Fruit fly (Drosophila melanogaster) whole organism, embryonic: ENCODE data around the gene Polr3A.
A peak's percentile ranks its signal among the peaks of the same experiment; 100 is the strongest.

Experiments
- Atf6 ChIP-seq: fragments of 200-800 bp; sonication (Bioruptor generic); IDR thresholded peaks from 2 replicates; pipeline ENCODE4 v1.3.6; 2022; ENCODE audit warnings: missing biosample characterization, missing genetic modification characterization
- Bteb2 ChIP-seq: fragments of 200-800 bp; sonication (Bioruptor generic); optimal IDR thresholded peaks from 2 replicates; lab custom pipeline; 2016; ENCODE audit warnings: missing biosample characterization, missing genetic modification characterization
- CG10462 ChIP-seq: fragments of 200-800 bp; sonication (Bioruptor generic); optimal IDR thresholded peaks from 2 replicates; lab custom pipeline; 2016; ENCODE audit warnings: missing biosample characterization, missing genetic modification characterization
- CG10543 ChIP-seq: fragments of 200-800 bp; sonication (Bioruptor generic); optimal IDR thresholded peaks from 3 replicates; lab custom pipeline; 2017; ENCODE audit warnings: missing biosample characterization, mild to moderate bottlenecking, missing genetic modification characterization, moderate library complexity
- CG12219 ChIP-seq: fragments of 200-800 bp; sonication (Bioruptor generic); optimal IDR thresholded peaks from 3 replicates; lab custom pipeline; 2018; ENCODE audit warnings: missing biosample characterization, mild to moderate bottlenecking, missing genetic modification characterization
- CG14710 ChIP-seq: fragments of 200-800 bp; sonication (Bioruptor generic); optimal IDR thresholded peaks from 3 replicates; lab custom pipeline; 2019; ENCODE audit warnings: missing biosample characterization, mild to moderate bottlenecking, missing genetic modification characterization, moderate library complexity
- CG15514 ChIP-seq: fragments of 200-800 bp; sonication (Bioruptor generic); optimal IDR thresholded peaks from 3 replicates; lab custom pipeline; 2017; ENCODE audit warnings: missing biosample characterization, missing genetic modification characterization, mild to moderate bottlenecking, moderate library complexity, missing genetic modification reagents
- CG17912 ChIP-seq: fragments of 200-800 bp; sonication (Bioruptor generic); optimal IDR thresholded peaks from 2 replicates; lab custom pipeline; 2018; ENCODE audit warnings: missing biosample characterization, mild to moderate bottlenecking, missing genetic modification characterization
- CG18262 ChIP-seq: fragments of 200-800 bp; optimal IDR thresholded peaks from 3 replicates; lab custom pipeline; 2019; ENCODE audit warnings: missing biosample characterization, mild to moderate bottlenecking, missing genetic modification characterization, moderate library complexity
- CG2202 ChIP-seq: fragments of 200-800 bp; sonication (Bioruptor generic); optimal IDR thresholded peaks from 2 replicates; lab custom pipeline; 2018; ENCODE audit warnings: missing biosample characterization, mild to moderate bottlenecking, missing genetic modification characterization
- CG31365 ChIP-seq: fragments of 200-800 bp; sonication (Bioruptor generic); optimal IDR thresholded peaks from 2 replicates; lab custom pipeline; 2018; ENCODE audit warnings: missing biosample characterization, mild to moderate bottlenecking, missing genetic modification characterization
- CG31388 ChIP-seq: fragments of 200-800 bp; sonication (Bioruptor generic); optimal IDR thresholded peaks from 2 replicates; lab custom pipeline; 2016; ENCODE audit warnings: missing biosample characterization, missing genetic modification characterization
- CG33213 ChIP-seq: fragments of 200-800 bp; sonication (Bioruptor generic); optimal IDR thresholded peaks from 3 replicates; lab custom pipeline; 2016; ENCODE audit warnings: missing biosample characterization, missing genetic modification characterization
- CG33557 ChIP-seq: fragments of 200-800 bp; sonication (Bioruptor generic); optimal IDR thresholded peaks from 2 replicates; lab custom pipeline; 2019; ENCODE audit warnings: missing biosample characterization, mild to moderate bottlenecking, missing genetic modification characterization, moderate library complexity
- CG4282 ChIP-seq: fragments of 200-800 bp; sonication (Bioruptor generic); optimal IDR thresholded peaks from 2 replicates; lab custom pipeline; 2016; ENCODE audit warnings: missing biosample characterization, missing genetic modification characterization
- CG4404 ChIP-seq: fragments of 200-800 bp; sonication (Bioruptor generic); IDR thresholded peaks from 2 replicates; pipeline ENCODE4 v1.3.6; 2022; ENCODE audit warnings: missing biosample characterization, missing genetic modification characterization
- CG4617 ChIP-seq: fragments of 200-800 bp; sonication (Bioruptor generic); optimal IDR thresholded peaks from 3 replicates; lab custom pipeline; 2016; ENCODE audit warnings: missing biosample characterization, missing genetic modification characterization, borderline replicate concordance
- CG5245 ChIP-seq: fragments of 200-800 bp; sonication (Bioruptor generic); optimal IDR thresholded peaks from 3 replicates; lab custom pipeline; 2016; ENCODE audit warnings: missing biosample characterization, missing genetic modification characterization
- CG5953 ChIP-seq: fragments of 200-800 bp; sonication (Bioruptor generic); IDR thresholded peaks from 2 replicates; pipeline ENCODE4 v1.3.6; 2022; ENCODE audit warnings: missing biosample characterization, missing genetic modification characterization
- CG7928 ChIP-seq: fragments of 200-800 bp; sonication (Bioruptor generic); optimal IDR thresholded peaks from 2 replicates; lab custom pipeline; 2017; ENCODE audit warnings: missing biosample characterization, mild to moderate bottlenecking, missing genetic modification characterization
- CG8089 ChIP-seq: fragments of 200-800 bp; sonication (Bioruptor generic); optimal IDR thresholded peaks from 3 replicates; lab custom pipeline; 2016; ENCODE audit warnings: missing biosample characterization, missing genetic modification characterization
- CG9876 ChIP-seq: fragments of 200-800 bp; sonication (Bioruptor generic); optimal IDR thresholded peaks from 2 replicates; lab custom pipeline; 2016; ENCODE audit warnings: missing biosample characterization, missing genetic modification characterization
- Dp ChIP-seq: fragments of 200-800 bp; sonication (Bioruptor generic); optimal IDR thresholded peaks from 2 replicates; lab custom pipeline; 2018; ENCODE audit warnings: missing biosample characterization, mild to moderate bottlenecking, missing genetic modification characterization, moderate library complexity
- Drgx ChIP-seq: fragments of 200-800 bp; sonication (Bioruptor generic); IDR thresholded peaks from 2 replicates; pipeline ENCODE4 v1.3.6; 2022; ENCODE audit warnings: missing biosample characterization, missing genetic modification characterization
- GATAe ChIP-seq: fragments of 200-800 bp; sonication (Bioruptor generic); conservative IDR thresholded peaks from 2 replicates; pipeline ENCODE4 v1.3.6; 2022; ENCODE audit warnings: missing biosample characterization, missing genetic modification characterization
- HHEX ChIP-seq: fragments of 200-800 bp; sonication (Bioruptor generic); optimal IDR thresholded peaks from 3 replicates; lab custom pipeline; 2017; ENCODE audit warnings: missing biosample characterization, mild to moderate bottlenecking, missing genetic modification characterization, missing genetic modification reagents
- Hey ChIP-seq: fragments of 200-800 bp; sonication (Bioruptor generic); optimal IDR thresholded peaks from 3 replicates; lab custom pipeline; 2018; ENCODE audit warnings: missing biosample characterization, mild to moderate bottlenecking, missing genetic modification characterization
- HmgD ChIP-seq: fragments of 200-800 bp; sonication (Bioruptor generic); optimal IDR thresholded peaks from 3 replicates; lab custom pipeline; 2016; ENCODE audit warnings: missing biosample characterization, missing genetic modification characterization
- HmgZ ChIP-seq: fragments of 200-800 bp; sonication (Bioruptor generic); optimal IDR thresholded peaks from 2 replicates; lab custom pipeline; 2018; ENCODE audit warnings: missing biosample characterization, mild to moderate bottlenecking, missing genetic modification characterization
- Hmx ChIP-seq: fragments of 200-800 bp; sonication (Bioruptor generic); optimal IDR thresholded peaks from 2 replicates; lab custom pipeline; 2016; ENCODE audit warnings: missing biosample characterization, missing genetic modification characterization
- Kr ChIP-seq: fragments of 200-800 bp; sonication (Bioruptor generic); optimal IDR thresholded peaks from 2 replicates; lab custom pipeline; 2017; ENCODE audit warnings: missing biosample characterization, mild to moderate bottlenecking, missing genetic modification characterization
- MBD-R2 ChIP-seq: fragments of 200-800 bp; sonication (Bioruptor generic); IDR thresholded peaks from 2 replicates; pipeline ENCODE4 v1.3.6; 2022; ENCODE audit warnings: missing biosample characterization, missing genetic modification characterization
- Stat92E ChIP-seq, 3 experiments: fragments of >200 bp in 2 of 3; fragments of 200-800 bp in 1 of 3; sonication (Bioruptor generic) in 1 of 3; optimal IDR thresholded peaks; 2 replicates each; lab custom pipeline; 2017 to 2019; ENCODE audit warnings: missing biosample characterization in 3 of 3, missing genetic modification characterization in 3 of 3, mild to moderate bottlenecking in 1 of 3, moderate library complexity in 1 of 3
- amos ChIP-seq: fragments of 200-800 bp; sonication (Bioruptor generic); IDR thresholded peaks from 2 replicates; pipeline ENCODE4 v1.3.6; 2022; ENCODE audit warnings: missing biosample characterization, missing genetic modification characterization; ENCODE audit not compliant: partially characterized antibody
- ash1 ChIP-seq: fragments of 200-800 bp; sonication (Bioruptor generic); optimal IDR thresholded peaks from 2 replicates; lab custom pipeline; 2018; ENCODE audit warnings: missing biosample characterization, mild to moderate bottlenecking, missing genetic modification characterization
- chinmo ChIP-seq: fragments of 200-800 bp; sonication (Bioruptor generic); IDR thresholded peaks from 4 replicates; pipeline ENCODE4 v1.3.6; 2022; ENCODE audit warnings: missing biosample characterization, missing genetic modification characterization; ENCODE audit not compliant: partially characterized antibody
- da ChIP-seq: fragments of 200-800 bp; sonication (Bioruptor generic); optimal IDR thresholded peaks from 2 replicates; lab custom pipeline; 2016; ENCODE audit warnings: missing biosample characterization, missing genetic modification characterization
- disco-r ChIP-seq: fragments of 200-800 bp; sonication (Bioruptor generic); optimal IDR thresholded peaks from 2 replicates; lab custom pipeline; 2016; ENCODE audit warnings: missing biosample characterization, missing genetic modification characterization
- gsb ChIP-seq: fragments of 200-800 bp; sonication (Bioruptor generic); IDR thresholded peaks from 2 replicates; pipeline ENCODE4 v1.3.6; 2022; ENCODE audit warnings: missing biosample characterization, missing genetic modification characterization
- her ChIP-seq: fragments of 200-800 bp; sonication (Bioruptor generic); optimal IDR thresholded peaks from 2 replicates; lab custom pipeline; 2016; ENCODE audit warnings: missing biosample characterization, missing genetic modification characterization
- hkb ChIP-seq, 2 experiments: fragments of 200-800 bp in 1 of 2; fragments of >200 bp in 1 of 2; sonication (Bioruptor generic) in 1 of 2; IDR thresholded peaks in 1 of 2; optimal IDR thresholded peaks in 1 of 2; 2 replicates each; pipeline versions ENCODE4 v1.3.6 to Lab custom; 2017 to 2022; ENCODE audit warnings: missing biosample characterization in 1 of 2, missing genetic modification characterization in 1 of 2
- ind ChIP-seq: fragments of 200-800 bp; sonication (Bioruptor generic); optimal IDR thresholded peaks from 3 replicates; lab custom pipeline; 2016; ENCODE audit warnings: missing biosample characterization, missing genetic modification characterization
- kay ChIP-seq: fragments of 200-800 bp; sonication (Bioruptor generic); optimal IDR thresholded peaks from 2 replicates; lab custom pipeline; 2016; ENCODE audit warnings: missing biosample characterization, missing genetic modification characterization
- lilli ChIP-seq: fragments of 200-800 bp; sonication (Bioruptor generic); optimal IDR thresholded peaks from 3 replicates; lab custom pipeline; 2016; ENCODE audit warnings: missing biosample characterization, missing genetic modification characterization
- luna ChIP-seq: fragments of 200-800 bp; sonication (Bioruptor generic); optimal IDR thresholded peaks from 2 replicates; lab custom pipeline; 2016; ENCODE audit warnings: missing biosample characterization, missing genetic modification characterization
- slou ChIP-seq: fragments of 200-800 bp; sonication (Bioruptor generic); optimal IDR thresholded peaks from 3 replicates; lab custom pipeline; 2016; ENCODE audit warnings: missing biosample characterization, missing genetic modification characterization
- stwl ChIP-seq: fragments of 200-800 bp; sonication (Bioruptor generic); optimal IDR thresholded peaks from 3 replicates; lab custom pipeline; 2018; ENCODE audit warnings: missing biosample characterization, mild to moderate bottlenecking, missing genetic modification characterization, moderate library complexity
- zen2 ChIP-seq: fragments of 200-800 bp; sonication (Bioruptor generic); IDR thresholded peaks from 3 replicates; pipeline ENCODE4 v1.3.6; 2022; ENCODE audit warnings: missing biosample characterization, missing genetic modification characterization; ENCODE audit not compliant: partially characterized antibody
- zfh1 ChIP-seq: fragments of 200-800 bp; sonication (Bioruptor generic); IDR thresholded peaks from 3 replicates; pipeline ENCODE4 v1.3.6; 2022; ENCODE audit warnings: missing biosample characterization, missing genetic modification characterization

The Polr3A gene

dm6 chrX:15738890-15739550 is 23.7 kb upstream of the Polr3A start, which contains the start of the genes CG11679 and CG8206 (continued):
- peak; percentile 46 for TF ChIP-seq CG14710
- TF ChIP-seq CG33213 (GFP tag; lab: Kevin White, UChicago): no peak
- TF ChIP-seq CG31388 (GFP tag; lab: Kevin White, UChicago): no peak
- peak; percentile 57 for TF ChIP-seq HmgZ (tag; lab: Kevin White, UChicago)
- TF ChIP-seq Atf6 (GFP tag; lab: Robert Waterston, UW): no peak
- no peak for TF ChIP-seq hkb (optimal IDR thresholded peaks at IDR 0.05; lab: Kevin White, UChicago)
- no peak for TF ChIP-seq hkb (GFP tag; IDR thresholded peaks at IDR 0.05; lab: Robert Waterston, UW)
- TF ChIP-seq luna (GFP tag; lab: Kevin White, UChicago): no peak
- TF ChIP-seq Hey (tag; lab: Kevin White, UChicago): no peak
- 0 out of 4 replicates have a peak, but pooled peaks have one; percentile 44 for TF ChIP-seq chinmo (GFP tag; lab: Robert Waterston, UW)
- TF ChIP-seq Drgx (GFP tag; lab: Robert Waterston, UW): no peak
- TF ChIP-seq CG4404: peak; percentile 27; the same call in 1 of the 2 replicates
- no peak for TF ChIP-seq zen2 (GFP tag; lab: Robert Waterston, UW)
- no peak for TF ChIP-seq GATAe
- no peak for TF ChIP-seq da (GFP tag; lab: Kevin White, UChicago)
- TF ChIP-seq CG18262: peak; percentile 29
- TF ChIP-seq CG10462 (GFP tag; lab: Kevin White, UChicago): no peak
- TF ChIP-seq CG9876 (GFP tag; lab: Kevin White, UChicago): no peak
- TF ChIP-seq zfh1 (GFP tag; lab: Robert Waterston, UW): 0 out of 3 replicates have a peak, but pooled peaks have one; percentile 42
- no peak for TF ChIP-seq CG31365 (tag; lab: Kevin White, UChicago)
- TF ChIP-seq CG7928: no peak
- no peak for TF ChIP-seq CG8089
- TF ChIP-seq kay (GFP tag; lab: Kevin White, UChicago): no peak
- TF ChIP-seq stwl (tag; lab: Kevin White, UChicago): peak; percentile 9
- TF ChIP-seq ind (GFP tag; lab: Kevin White, UChicago): peak; percentile 30
- no peak for TF ChIP-seq CG33557 (GFP tag; lab: Kevin White, UChicago)
- peak; percentile 9 for TF ChIP-seq CG17912 (GFP tag; lab: Kevin White, UChicago)
- TF ChIP-seq CG4617 (GFP tag; lab: Kevin White, UChicago): peak; percentile 5
- TF ChIP-seq lilli (GFP tag; lab: Kevin White, UChicago): peak; percentile 60
- TF ChIP-seq amos: no peak
- no peak for TF ChIP-seq CG5245 (GFP tag; lab: Kevin White, UChicago)
- no peak for TF ChIP-seq Kr (GFP tag; lab: Kevin White, UChicago)
- TF ChIP-seq HHEX (GFP tag; lab: Kevin White, UChicago): no peak
- peak; percentile 77 for TF ChIP-seq MBD-R2
- no peak for TF ChIP-seq CG12219
- TF ChIP-seq CG2202 (tag; lab: Kevin White, UChicago): no peak
- TF ChIP-seq ash1 (GFP tag; lab: Kevin White, UChicago): no peak
- TF ChIP-seq Bteb2: no peak
- TF ChIP-seq her (GFP tag; lab: Kevin White, UChicago): peak; percentile 14
- TF ChIP-seq CG4282 (GFP tag; lab: Kevin White, UChicago): no peak
- peak; percentile 34 for TF ChIP-seq CG10543 (GFP tag; lab: Kevin White, UChicago)
- no peak for TF ChIP-seq Stat92E (GFP tag; optimal IDR thresholded peaks at IDR 0.05; lab: Kevin White, UChicago)
- TF ChIP-seq Hmx: no peak
- no peak for TF ChIP-seq gsb
- no peak for TF ChIP-seq disco-r (GFP tag; lab: Kevin White, UChicago)
- peak; percentile 46 for TF ChIP-seq HmgD (GFP tag; lab: Kevin White, UChicago)
- TF ChIP-seq Dp: peak; percentile 13
- no peak for TF ChIP-seq CG5953 (GFP tag; lab: Robert Waterston, UW)
- TF ChIP-seq CG15514 (GFP tag; lab: Kevin White, UChicago): peak; percentile 90
- no peak for TF ChIP-seq slou (GFP tag; lab: Kevin White, UChicago)
